Fruit fly (Drosophila melanogaster) whole organism, prepupa: Measurements from ENCODE around the gene 7B2.

Source experiments
- CG1621 ChIP-seq: fragments of 200-800 bp; sonication (Bioruptor generic); optimal IDR thresholded peaks from 3 replicates; lab custom pipeline; 2018; ENCODE audit warnings: missing biosample characterization, mild to moderate bottlenecking, missing genetic modification characterization
- CG16779 ChIP-seq: fragments of 200-800 bp; sonication (Bioruptor generic); optimal IDR thresholded peaks from 3 replicates; lab custom pipeline; 2017; ENCODE audit warnings: missing biosample characterization, mild to moderate bottlenecking, missing genetic modification characterization
- Ets21C ChIP-seq: fragments of 200-800 bp; sonication (Bioruptor generic); optimal IDR thresholded peaks from 3 replicates; lab custom pipeline; 2016; ENCODE audit warnings: missing biosample characterization, missing genetic modification characterization
- Lpt ChIP-seq: fragments of 200-800 bp; sonication (Bioruptor generic); optimal IDR thresholded peaks from 3 replicates; lab custom pipeline; 2016; ENCODE audit warnings: missing biosample characterization, missing genetic modification characterization
- cyc ChIP-seq: fragments of 200-800 bp; sonication (Bioruptor generic); optimal IDR thresholded peaks from 3 replicates; lab custom pipeline; 2016; ENCODE audit warnings: missing biosample characterization, missing genetic modification characterization
- fd85E ChIP-seq: fragments of 200-800 bp; sonication (Bioruptor generic); optimal IDR thresholded peaks from 3 replicates; lab custom pipeline; 2016; ENCODE audit warnings: missing biosample characterization, missing genetic modification characterization
- topi ChIP-seq: fragments of 200-800 bp; sonication (Bioruptor generic); optimal IDR thresholded peaks from 3 replicates; lab custom pipeline; 2016; ENCODE audit warnings: missing biosample characterization, missing genetic modification characterization

dm6 chr3R:5392621-5393020 is 16.0 kb downstream of the 7B2 start, which contains the start of gene kkv:
- TF ChIP-seq topi (no peak), Ets21C (GFP tag; lab: Kevin White, UChicago) (no peak), Lpt (GFP tag; lab: Kevin White, UChicago) (no peak), cyc (GFP tag; lab: Kevin White, UChicago) (no peak), fd85E (no peak), CG1621 (tag; lab: Kevin White, UChicago) (no peak), CG16779 (tag; lab: Kevin White, UChicago) (no peak)
